Worm (Caenorhabditis elegans) whole organism, mixed stage, embryonic: ENCODE results near the gene F43G6.17.
A peak's percentile ranks its signal among the peaks of the same experiment; 100 is the strongest.

Experiments used
- blmp-1 ChIP-seq: fragments of 150-350 bp; optimal IDR thresholded peaks from 2 replicates; lab custom pipeline; 2014; ENCODE audit warnings: missing biosample characterization, missing genetic modification characterization
- ceh-39 ChIP-seq: fragments of 150-350 bp; optimal IDR thresholded peaks from 2 replicates; lab custom pipeline; 2014; ENCODE audit warnings: missing biosample characterization, missing genetic modification characterization
- ceh-43 ChIP-seq: fragments of 200-800 bp; sonication (Bioruptor generic); optimal IDR thresholded peaks from 2 replicates; lab custom pipeline; 2018; ENCODE audit warnings: mild to moderate bottlenecking, missing genetic modification characterization, moderate library complexity, missing compliant biosample characterization
- ceh-83 ChIP-seq: fragments of 200-800 bp; sonication (Bioruptor generic); optimal IDR thresholded peaks from 2 replicates; lab custom pipeline; 2018; ENCODE audit warnings: mild to moderate bottlenecking, missing genetic modification characterization, missing compliant biosample characterization
- cnd-1 ChIP-seq: fragments of 200-800 bp; sonication (Bioruptor generic); optimal IDR thresholded peaks from 2 replicates; lab custom pipeline; 2018; ENCODE audit warnings: mild to moderate bottlenecking, missing genetic modification characterization, missing compliant biosample characterization
- drap-1 ChIP-seq: fragments of 200-800 bp; sonication (Bioruptor generic); optimal IDR thresholded peaks from 3 replicates; lab custom pipeline; 2018; ENCODE audit warnings: mild to moderate bottlenecking, missing genetic modification characterization, missing compliant biosample characterization
- elt-1 ChIP-seq: sonication (generic microtip); optimal IDR thresholded peaks from 2 replicates; lab custom pipeline; 2017; ENCODE audit warnings: missing genetic modification characterization, mild to moderate bottlenecking, missing compliant biosample characterization, antibody characterized with exemption, moderate library complexity, borderline replicate concordance; ENCODE audit not compliant: insufficient read depth
- elt-3 ChIP-seq: fragments of 150-350 bp; optimal IDR thresholded peaks from 2 replicates; lab custom pipeline; 2014; ENCODE audit warnings: missing biosample characterization, missing genetic modification characterization
- flh-1 ChIP-seq: fragments of 200-800 bp; sonication (Bioruptor generic); optimal IDR thresholded peaks from 2 replicates; lab custom pipeline; 2018; ENCODE audit warnings: mild to moderate bottlenecking, missing genetic modification characterization, moderate library complexity, missing compliant biosample characterization
- ham-2 ChIP-seq: fragments of 200-800 bp; sonication (Bioruptor generic); optimal IDR thresholded peaks from 2 replicates; lab custom pipeline; 2018; ENCODE audit warnings: mild to moderate bottlenecking, missing genetic modification characterization, missing compliant biosample characterization
- hlh-1 ChIP-seq: fragments of 150-350 bp; optimal IDR thresholded peaks from 2 replicates; lab custom pipeline; 2014; ENCODE audit warnings: missing biosample characterization, missing genetic modification reagents, missing genetic modification characterization
- lin-13 ChIP-seq: fragments of 150-350 bp; optimal IDR thresholded peaks from 2 replicates; lab custom pipeline; 2014; ENCODE audit warnings: missing biosample characterization, missing genetic modification characterization
- lsy-2 ChIP-seq: fragments of 150-350 bp; optimal IDR thresholded peaks from 2 replicates; lab custom pipeline; 2014; ENCODE audit warnings: missing biosample characterization, missing genetic modification characterization
- mab-5 ChIP-seq: fragments of 150-350 bp; optimal IDR thresholded peaks from 2 replicates; lab custom pipeline; 2014; ENCODE audit warnings: missing biosample characterization, missing genetic modification characterization
- mls-2 ChIP-seq: sonication (generic microtip); optimal IDR thresholded peaks from 2 replicates; lab custom pipeline; 2016; ENCODE audit warnings: mild to moderate bottlenecking, missing genetic modification characterization, moderate library complexity, missing compliant biosample characterization
- nhr-12 ChIP-seq: fragments of 150-350 bp; optimal IDR thresholded peaks from 2 replicates; lab custom pipeline; 2014; ENCODE audit warnings: missing biosample characterization, missing genetic modification characterization
- nhr-237 ChIP-seq: fragments of 150-350 bp; optimal IDR thresholded peaks from 2 replicates; lab custom pipeline; 2014; ENCODE audit warnings: missing biosample characterization, missing genetic modification characterization
- nhr-28 ChIP-seq: fragments of 150-350 bp; optimal IDR thresholded peaks from 2 replicates; lab custom pipeline; 2014; ENCODE audit warnings: missing biosample characterization, missing genetic modification characterization
- nhr-76 ChIP-seq: sonication (generic microtip); optimal IDR thresholded peaks from 2 replicates; lab custom pipeline; 2017; ENCODE audit warnings: missing biosample characterization, missing genetic modification characterization
- pha-4 ChIP-seq: fragments of 150-350 bp; optimal IDR thresholded peaks from 2 replicates; lab custom pipeline; 2018; ENCODE audit warnings: missing biosample characterization, missing genetic modification reagents, missing genetic modification characterization
- sem-2 ChIP-seq: fragments of 200-800 bp; sonication (Bioruptor generic); optimal IDR thresholded peaks from 2 replicates; lab custom pipeline; 2018; ENCODE audit warnings: mild to moderate bottlenecking, missing genetic modification characterization, missing compliant biosample characterization
- snpc-4 ChIP-seq: fragments of 150-350 bp; optimal IDR thresholded peaks from 2 replicates; lab custom pipeline; 2014; ENCODE audit warnings: missing biosample characterization, missing genetic modification characterization
- sptf-1 ChIP-seq: sonication (generic microtip); optimal IDR thresholded peaks from 2 replicates; lab custom pipeline; 2017; ENCODE audit warnings: mild to moderate bottlenecking, missing genetic modification characterization, moderate library complexity, missing compliant biosample characterization
- unc-120 ChIP-seq: sonication (generic microtip); optimal IDR thresholded peaks from 2 replicates; lab custom pipeline; 2017; ENCODE audit warnings: missing genetic modification characterization, missing compliant biosample characterization; ENCODE audit not compliant: poor library complexity, severe bottlenecking
- unc-39 ChIP-seq: fragments of 150-350 bp; optimal IDR thresholded peaks from 2 replicates; lab custom pipeline; 2014; ENCODE audit warnings: missing biosample characterization, missing genetic modification characterization
- unc-62 ChIP-seq: fragments of 150-350 bp; optimal IDR thresholded peaks from 2 replicates; lab custom pipeline; 2014; ENCODE audit warnings: missing biosample characterization, missing genetic modification reagents, missing genetic modification characterization
- zip-8 ChIP-seq: fragments of 150-350 bp; optimal IDR thresholded peaks from 2 replicates; lab custom pipeline; 2014; ENCODE audit warnings: missing biosample characterization, missing genetic modification characterization
- ztf-11 ChIP-seq: fragments of 150-350 bp; optimal IDR thresholded peaks from 2 replicates; lab custom pipeline; 2014; ENCODE audit warnings: missing biosample characterization, missing genetic modification characterization

F43G6.17 gene

ce11 chrII:11819824-11820223, 17.3 kb downstream of the F43G6.17 start, which contains the start of gene Y6D1A.2:
Gene Y6D1A.2 (minus strand): TSS chrII:11819924.
- no peak for TF ChIP-seq mab-5
- peak; percentile 50 for TF ChIP-seq elt-1 (tag; lab: Kevin White, UChicago)
- TF ChIP-seq lsy-2 (tag; lab: Kevin White, UChicago), result no peak
- TF ChIP-seq nhr-237 (tag; lab: Kevin White, UChicago), result no peak

- TF ChIP-seq pha-4 (tag; lab: Kevin White, UChicago) (no peak), cnd-1 (tag; lab: Kevin White, UChicago) (no peak), snpc-4 (tag; lab: Kevin White, UChicago) (no peak), ceh-83 (GFP tag; lab: Kevin White, UChicago) (no peak), flh-1 (GFP tag; lab: Kevin White, UChicago) (no peak), unc-62 (GFP tag; lab: Kevin White, UChicago) (no peak), nhr-28 (tag; lab: Kevin White, UChicago) (no peak), hlh-1 (tag; lab: Kevin White, UChicago) (no peak), lsy-2 (tag; lab: Kevin White, UChicago) (no peak), nhr-237 (tag; lab: Kevin White, UChicago) (no peak), unc-39 (tag; lab: Kevin White, UChicago) (no peak), ceh-43 (GFP tag; lab: Kevin White, UChicago) (no peak), ham-2 (no peak), lin-13 (no peak), ztf-11 (no peak), unc-120 (no peak), mab-5 (no peak), zip-8 (tag; lab: Kevin White, UChicago) (no peak)
Observed at ce11 chrII:11823566-11824308, 21.2 kb downstream of the F43G6.17 start, which contains the start of gene Y6D1A.1. Gene Y6D1A.1 (minus strand): TSS chrII:11823616.

- TF ChIP-seq flh-1 (GFP tag; lab: Kevin White, UChicago) (no peak), ztf-11 (no peak)
- TF ChIP-seq, all 35 proteins: peak for 0
Observed at ce11 chrII:11829920-11830319, 27.4 kb downstream of the F43G6.17 start, which contains the start of gene pes-5. Gene pes-5 (minus strand): TSS chrII:11830020.

ce11 chrII:11830601-11831000, 28.1 kb downstream of the F43G6.17 start:
- TF ChIP-seq cnd-1 (tag; lab: Kevin White, UChicago) (no peak), mab-5 (peak; percentile 54), nhr-237 (tag; lab: Kevin White, UChicago) (no peak), sem-2 (GFP tag; lab: Kevin White, UChicago) (no peak), ztf-11 (no peak), unc-62 (GFP tag; lab: Kevin White, UChicago) (peak; percentile 38), ceh-39 (tag; lab: Kevin White, UChicago) (no peak)

- TF ChIP-seq nhr-12 (tag; lab: Kevin White, UChicago) (no peak), unc-62 (GFP tag; lab: Kevin White, UChicago) (no peak), flh-1 (GFP tag; lab: Kevin White, UChicago) (no peak), nhr-237 (tag; lab: Kevin White, UChicago) (no peak), zip-8 (tag; lab: Kevin White, UChicago) (no peak), pha-4 (tag; lab: Kevin White, UChicago) (no peak), elt-3 (tag; lab: Kevin White, UChicago) (no peak), blmp-1 (tag; lab: Kevin White, UChicago) (no peak), ceh-83 (GFP tag; lab: Kevin White, UChicago) (no peak), sem-2 (GFP tag; lab: Kevin White, UChicago) (no peak), drap-1 (GFP tag; lab: Kevin White, UChicago) (no peak), sptf-1 (no peak), ham-2 (no peak)
- TF ChIP-seq, all 35 proteins: peak for 0
Observed at ce11 chrII:11832475-11832874, 29.9 kb downstream of the F43G6.17 start, which contains the start of gene clec-144. Gene clec-144 (minus strand): TSS chrII:11832575.

- TF ChIP-seq lin-13, result no peak
- no peak for TF ChIP-seq nhr-12 (tag; lab: Kevin White, UChicago)
- TF ChIP-seq unc-39 (tag; lab: Kevin White, UChicago), result no peak
- no peak for TF ChIP-seq nhr-76 (tag; lab: Kevin White, UChicago)
- TF ChIP-seq mls-2 (tag; lab: Kevin White, UChicago), result no peak
- no peak for TF ChIP-seq ceh-83 (GFP tag; lab: Kevin White, UChicago)
Observed at ce11 chrII:11835208-11835607, 32.7 kb downstream of the F43G6.17 start, which contains the start of gene T27D12.6. Gene T27D12.6 (plus strand): TSS chrII:11835508.
